Worm (Caenorhabditis elegans) whole organism, early embryonic: ENCODE results near the gene C16C8.10.

Source experiments
- aly-1 ChIP-seq: sonication (generic microtip); optimal IDR thresholded peaks from 2 replicates; lab custom pipeline; 2016; ENCODE audit warnings: missing genetic modification characterization, missing compliant biosample characterization
- flt-1 ChIP-seq: fragments of 200-800 bp; sonication (Bioruptor generic); IDR thresholded peaks from 2 replicates; pipeline ENCODE4 v1.3.6; 2022; ENCODE audit warnings: missing genetic modification characterization, missing compliant biosample characterization
- hmg-4 ChIP-seq: fragments of 200-800 bp; sonication (Bioruptor generic); optimal IDR thresholded peaks from 2 replicates; lab custom pipeline; 2018; ENCODE audit warnings: mild to moderate bottlenecking, missing genetic modification characterization, missing compliant biosample characterization
- tra-4 ChIP-seq: sonication (generic microtip); optimal IDR thresholded peaks from 2 replicates; lab custom pipeline; 2017; ENCODE audit warnings: missing genetic modification characterization, missing compliant biosample characterization

- TF ChIP-seq tra-4 (tag; lab: Kevin White, UChicago), result no peak
- no peak for TF ChIP-seq hmg-4 (GFP tag; lab: Kevin White, UChicago)
- no peak for TF ChIP-seq aly-1 (tag; lab: Kevin White, UChicago)
- TF ChIP-seq flt-1 (GFP tag; lab: Robert Waterston, UW), result no peak
Measured at ce11 chrII:3437393-3437792, 27.1 kb downstream of the C16C8.10 start.
